Worm (Caenorhabditis elegans): ENCODE data around the gene kcnl-1.

kcnl-1 gene

ce11 chrV:19521351-19522278, 43.6 kb upstream of the kcnl-1 start:
- TF ChIP-seq sma-3 (GFP tag; optimal IDR thresholded peaks at IDR 0.05) (no peak), nhr-21 (tag; optimal IDR thresholded peaks at IDR 0.05) (no peak), unc-39 (tag; optimal IDR thresholded peaks at IDR 0.05) (no peak), dmd-4 (tag; optimal IDR thresholded peaks at IDR 0.05) (no peak), unc-62 (GFP tag; optimal IDR thresholded peaks at IDR 0.05) (no peak), ztf-11 (tag; optimal IDR thresholded peaks at IDR 0.05) (no peak), lsy-2 (tag; optimal IDR thresholded peaks at IDR 0.05) (peak in 1 of 2 experiments; percentile 57), lin-11 (tag; optimal IDR thresholded peaks at IDR 0.05) (no peak), Y55F3AM.14 (GFP tag; optimal IDR thresholded peaks at IDR 0.05) (peak; percentile 25), zag-1 (tag; optimal IDR thresholded peaks at IDR 0.05) (no peak), nhr-129 (tag; optimal IDR thresholded peaks at IDR 0.05) (peak; percentile 26), elt-3 (tag; optimal IDR thresholded peaks at IDR 0.05) (no peak), unc-55 (GFP tag; optimal IDR thresholded peaks at IDR 0.05) (no peak), ceh-82 (tag; optimal IDR thresholded peaks at IDR 0.05) (no peak), egl-27 (tag; optimal IDR thresholded peaks at IDR 0.05) (no peak), crh-2 (tag; optimal IDR thresholded peaks at IDR 0.05) (no peak), mdl-1 (tag; optimal IDR thresholded peaks at IDR 0.05) (peak in 1 of 2 experiments; percentile 34), nhr-10 (tag; optimal IDR thresholded peaks at IDR 0.05) (no peak), blmp-1 (tag; optimal IDR thresholded peaks at IDR 0.05; ENCODE audit: insufficient read depth) (no peak), ama-1 (optimal IDR thresholded peaks at IDR 0.05) (no peak), mab-5 (tag; optimal IDR thresholded peaks at IDR 0.05) (no peak), lin-39 (tag; optimal IDR thresholded peaks at IDR 0.05) (no peak), aly-2 (tag; optimal IDR thresholded peaks at IDR 0.05) (no peak), ZK546.5 (tag; optimal IDR thresholded peaks at IDR 0.05) (no peak), gmeb-1 (tag; optimal IDR thresholded peaks at IDR 0.05) (no peak), sem-4 (tag; optimal IDR thresholded peaks at IDR 0.05) (no peak), nhr-12 (tag; optimal IDR thresholded peaks at IDR 0.05) (no peak), peb-1 (tag; optimal IDR thresholded peaks at IDR 0.05) (no peak), nhr-11 (tag; optimal IDR thresholded peaks at IDR 0.05) (no peak), alr-1 (tag; optimal IDR thresholded peaks at IDR 0.05) (no peak), skn-1 (tag; optimal IDR thresholded peaks at IDR 0.05) (no peak), nhr-6 (tag; optimal IDR thresholded peaks at IDR 0.05) (no peak), nhr-23 (tag; optimal IDR thresholded peaks at IDR 0.05) (no peak), lin-13 (GFP tag; optimal IDR thresholded peaks at IDR 0.05) (no peak), sma-9 (GFP tag; optimal IDR thresholded peaks at IDR 0.05) (peak; percentile 85), sma-9 (tag; optimal IDR thresholded peaks at IDR 0.05) (no peak), snpc-4 (tag; optimal IDR thresholded peaks at IDR 0.05) (no peak), elt-1 (tag; optimal IDR thresholded peaks at IDR 0.05) (no peak), mbf-1 (tag; optimal IDR thresholded peaks at IDR 0.05) (no peak), C34F6.9 (tag; optimal IDR thresholded peaks at IDR 0.05) (peak; percentile 20), ztf-4 (tag; optimal IDR thresholded peaks at IDR 0.05) (no peak), fos-1 (tag; optimal IDR thresholded peaks at IDR 0.05) (no peak), nhr-25 (tag; optimal IDR thresholded peaks at IDR 0.05) (peak; percentile 52), F13H6.1 (tag; optimal IDR thresholded peaks at IDR 0.05) (no peak), R02D3.7 (tag; optimal IDR thresholded peaks at IDR 0.05) (no peak), ceh-16 (tag; optimal IDR thresholded peaks at IDR 0.05) (no peak), nhr-237 (tag; optimal IDR thresholded peaks at IDR 0.05) (no peak), ztf-1 (GFP tag; conservative IDR thresholded peaks at IDR 0.05) (no peak), nhr-77 (tag; optimal IDR thresholded peaks at IDR 0.05) (no peak)
